Worm (Caenorhabditis elegans) whole organism, mixed stage, embryonic: ENCODE measurements around the gene far-5.

Experiments
- M03D4.4 ChIP-seq: sonication (generic microtip); optimal IDR thresholded peaks from 2 replicates; lab custom pipeline; 2017; ENCODE audit warnings: mild to moderate bottlenecking, missing genetic modification characterization, missing compliant biosample characterization
- bed-3 ChIP-seq: fragments of 200-800 bp; sonication (Bioruptor generic); optimal IDR thresholded peaks from 3 replicates; lab custom pipeline; 2018; ENCODE audit warnings: mild to moderate bottlenecking, missing genetic modification characterization, moderate library complexity, missing compliant biosample characterization
- blmp-1 ChIP-seq: fragments of 150-350 bp; optimal IDR thresholded peaks from 2 replicates; lab custom pipeline; 2014; ENCODE audit warnings: missing biosample characterization, missing genetic modification characterization
- ceh-39 ChIP-seq: fragments of 150-350 bp; optimal IDR thresholded peaks from 2 replicates; lab custom pipeline; 2014; ENCODE audit warnings: missing biosample characterization, missing genetic modification characterization
- ceh-43 ChIP-seq: fragments of 200-800 bp; sonication (Bioruptor generic); optimal IDR thresholded peaks from 2 replicates; lab custom pipeline; 2018; ENCODE audit warnings: mild to moderate bottlenecking, missing genetic modification characterization, moderate library complexity, missing compliant biosample characterization
- ceh-83 ChIP-seq: fragments of 200-800 bp; sonication (Bioruptor generic); optimal IDR thresholded peaks from 2 replicates; lab custom pipeline; 2018; ENCODE audit warnings: mild to moderate bottlenecking, missing genetic modification characterization, missing compliant biosample characterization
- ces-1 ChIP-seq: fragments of 150-350 bp; optimal IDR thresholded peaks from 2 replicates; lab custom pipeline; 2014; ENCODE audit warnings: missing biosample characterization, missing genetic modification reagents, missing genetic modification characterization
- cnd-1 ChIP-seq: fragments of 200-800 bp; sonication (Bioruptor generic); optimal IDR thresholded peaks from 2 replicates; lab custom pipeline; 2018; ENCODE audit warnings: mild to moderate bottlenecking, missing genetic modification characterization, missing compliant biosample characterization
- drap-1 ChIP-seq: fragments of 200-800 bp; sonication (Bioruptor generic); optimal IDR thresholded peaks from 3 replicates; lab custom pipeline; 2018; ENCODE audit warnings: mild to moderate bottlenecking, missing genetic modification characterization, missing compliant biosample characterization
- elt-1 ChIP-seq: sonication (generic microtip); optimal IDR thresholded peaks from 2 replicates; lab custom pipeline; 2017; ENCODE audit warnings: missing genetic modification characterization, mild to moderate bottlenecking, missing compliant biosample characterization, antibody characterized with exemption, moderate library complexity, borderline replicate concordance; ENCODE audit not compliant: insufficient read depth
- elt-3 ChIP-seq: fragments of 150-350 bp; optimal IDR thresholded peaks from 2 replicates; lab custom pipeline; 2014; ENCODE audit warnings: missing biosample characterization, missing genetic modification characterization
- flh-1 ChIP-seq: fragments of 200-800 bp; sonication (Bioruptor generic); optimal IDR thresholded peaks from 2 replicates; lab custom pipeline; 2018; ENCODE audit warnings: mild to moderate bottlenecking, missing genetic modification characterization, moderate library complexity, missing compliant biosample characterization
- ham-2 ChIP-seq: fragments of 200-800 bp; sonication (Bioruptor generic); optimal IDR thresholded peaks from 2 replicates; lab custom pipeline; 2018; ENCODE audit warnings: mild to moderate bottlenecking, missing genetic modification characterization, missing compliant biosample characterization
- hlh-1 ChIP-seq: fragments of 150-350 bp; optimal IDR thresholded peaks from 2 replicates; lab custom pipeline; 2014; ENCODE audit warnings: missing biosample characterization, missing genetic modification reagents, missing genetic modification characterization
- lin-13 ChIP-seq: fragments of 150-350 bp; optimal IDR thresholded peaks from 2 replicates; lab custom pipeline; 2014; ENCODE audit warnings: missing biosample characterization, missing genetic modification characterization
- lin-32 ChIP-seq: fragments of 200-800 bp; sonication (Bioruptor generic); optimal IDR thresholded peaks from 2 replicates; lab custom pipeline; 2018; ENCODE audit warnings: mild to moderate bottlenecking, missing genetic modification characterization, missing compliant biosample characterization
- lsy-2 ChIP-seq: fragments of 150-350 bp; optimal IDR thresholded peaks from 2 replicates; lab custom pipeline; 2014; ENCODE audit warnings: missing biosample characterization, missing genetic modification characterization
- mab-5 ChIP-seq: fragments of 150-350 bp; optimal IDR thresholded peaks from 2 replicates; lab custom pipeline; 2014; ENCODE audit warnings: missing biosample characterization, missing genetic modification characterization
- mep-1 ChIP-seq: fragments of 150-350 bp; optimal IDR thresholded peaks from 2 replicates; lab custom pipeline; 2017; ENCODE audit warnings: missing biosample characterization, missing genetic modification reagents, missing genetic modification characterization, inconsistent platforms
- mls-2 ChIP-seq: sonication (generic microtip); optimal IDR thresholded peaks from 2 replicates; lab custom pipeline; 2016; ENCODE audit warnings: mild to moderate bottlenecking, missing genetic modification characterization, moderate library complexity, missing compliant biosample characterization
- nhr-12 ChIP-seq: fragments of 150-350 bp; optimal IDR thresholded peaks from 2 replicates; lab custom pipeline; 2014; ENCODE audit warnings: missing biosample characterization, missing genetic modification characterization
- nhr-2 ChIP-seq: fragments of 150-350 bp; optimal IDR thresholded peaks from 2 replicates; lab custom pipeline; 2014; ENCODE audit warnings: missing biosample characterization, missing genetic modification characterization
- nhr-237 ChIP-seq: fragments of 150-350 bp; optimal IDR thresholded peaks from 2 replicates; lab custom pipeline; 2014; ENCODE audit warnings: missing biosample characterization, missing genetic modification characterization
- nhr-28 ChIP-seq: fragments of 150-350 bp; optimal IDR thresholded peaks from 2 replicates; lab custom pipeline; 2014; ENCODE audit warnings: missing biosample characterization, missing genetic modification characterization
- nhr-76 ChIP-seq: sonication (generic microtip); optimal IDR thresholded peaks from 2 replicates; lab custom pipeline; 2017; ENCODE audit warnings: missing biosample characterization, missing genetic modification characterization
- pha-4 ChIP-seq: fragments of 150-350 bp; optimal IDR thresholded peaks from 2 replicates; lab custom pipeline; 2018; ENCODE audit warnings: missing biosample characterization, missing genetic modification reagents, missing genetic modification characterization
- sem-2 ChIP-seq: fragments of 200-800 bp; sonication (Bioruptor generic); optimal IDR thresholded peaks from 2 replicates; lab custom pipeline; 2018; ENCODE audit warnings: mild to moderate bottlenecking, missing genetic modification characterization, missing compliant biosample characterization
- snpc-4 ChIP-seq: fragments of 150-350 bp; optimal IDR thresholded peaks from 2 replicates; lab custom pipeline; 2014; ENCODE audit warnings: missing biosample characterization, missing genetic modification characterization
- sptf-1 ChIP-seq: sonication (generic microtip); optimal IDR thresholded peaks from 2 replicates; lab custom pipeline; 2017; ENCODE audit warnings: mild to moderate bottlenecking, missing genetic modification characterization, moderate library complexity, missing compliant biosample characterization
- tbx-8 ChIP-seq: fragments of 200-800 bp; sonication (Bioruptor generic); optimal IDR thresholded peaks from 2 replicates; lab custom pipeline; 2018; ENCODE audit warnings: mild to moderate bottlenecking, missing genetic modification characterization, moderate library complexity, missing compliant biosample characterization
- unc-120 ChIP-seq: sonication (generic microtip); optimal IDR thresholded peaks from 2 replicates; lab custom pipeline; 2017; ENCODE audit warnings: missing genetic modification characterization, missing compliant biosample characterization; ENCODE audit not compliant: poor library complexity, severe bottlenecking
- unc-39 ChIP-seq: fragments of 150-350 bp; optimal IDR thresholded peaks from 2 replicates; lab custom pipeline; 2014; ENCODE audit warnings: missing biosample characterization, missing genetic modification characterization
- unc-62 ChIP-seq: fragments of 150-350 bp; optimal IDR thresholded peaks from 2 replicates; lab custom pipeline; 2014; ENCODE audit warnings: missing biosample characterization, missing genetic modification reagents, missing genetic modification characterization
- zip-8 ChIP-seq: fragments of 150-350 bp; optimal IDR thresholded peaks from 2 replicates; lab custom pipeline; 2014; ENCODE audit warnings: missing biosample characterization, missing genetic modification characterization
- ztf-11 ChIP-seq: fragments of 150-350 bp; optimal IDR thresholded peaks from 2 replicates; lab custom pipeline; 2014; ENCODE audit warnings: missing biosample characterization, missing genetic modification characterization

The far-5 gene

DNA sequence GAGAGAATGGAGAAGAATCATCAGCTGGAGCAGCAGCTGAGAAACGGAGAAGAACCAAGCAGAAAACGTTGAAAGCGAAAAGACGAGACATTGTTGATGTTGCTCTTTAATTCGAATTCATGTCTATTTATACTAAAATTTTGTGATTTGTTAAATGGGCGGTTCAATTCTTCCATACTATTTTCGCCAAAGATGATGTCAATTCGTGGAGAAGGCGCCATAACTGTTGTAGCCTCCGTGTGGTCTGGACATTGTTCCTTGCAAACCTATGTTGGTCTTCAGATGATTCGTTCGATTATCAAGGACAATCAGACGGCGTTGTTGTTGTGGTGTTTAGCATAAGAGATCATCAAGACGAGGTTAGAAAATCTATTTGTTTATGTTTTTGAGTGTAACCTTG lies 2.1 kb downstream of the far-5 start, which contains the start of gene far-3:
Gene far-3 (minus strand): TSS at position 101 of the 400 bp plus-strand sequence.
- TF ChIP-seq bed-3 (GFP tag; lab: Kevin White, UChicago), result no peak
- TF ChIP-seq ces-1 (GFP tag; lab: Kevin White, UChicago), result no peak
- no peak for TF ChIP-seq nhr-76 (tag; lab: Kevin White, UChicago)
- no peak for TF ChIP-seq mep-1 (tag; lab: Kevin White, UChicago)
- TF ChIP-seq tbx-8, result no peak
- TF ChIP-seq unc-39 (tag; lab: Kevin White, UChicago), result no peak
- no peak for TF ChIP-seq lin-13 (tag; lab: Kevin White, UChicago)

DNA sequence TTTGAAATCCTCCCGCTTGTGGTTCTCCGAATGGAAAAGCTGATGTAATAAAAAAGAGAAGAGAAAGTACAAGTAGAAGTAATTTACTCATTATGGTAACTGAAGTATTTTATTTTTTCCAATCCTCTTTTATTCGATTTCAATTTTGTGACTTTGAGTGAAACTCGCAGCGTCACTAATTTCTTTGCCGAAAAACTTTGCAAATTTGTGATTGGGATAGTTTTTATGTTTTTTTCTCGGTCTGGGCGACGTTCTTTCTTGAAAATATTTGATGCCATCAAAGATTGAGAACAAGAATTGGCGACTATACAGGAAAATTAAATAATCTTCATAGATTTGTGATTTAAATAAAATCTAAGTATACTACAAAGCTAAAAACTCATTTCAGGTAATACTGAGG lies 4.2 kb downstream of the far-5 start, which contains the start of gene far-4:
Gene far-4 (minus strand): TSS at position 101 of the 400 bp plus-strand sequence.
- TF ChIP-seq hlh-1 (tag; lab: Kevin White, UChicago) (no peak), nhr-12 (no peak), nhr-28 (tag; lab: Kevin White, UChicago) (no peak), mab-5 (tag; lab: Kevin White, UChicago) (no peak), lin-32 (GFP tag; lab: Kevin White, UChicago) (no peak), elt-1 (tag; lab: Kevin White, UChicago) (no peak), flh-1 (GFP tag; lab: Kevin White, UChicago) (no peak), pha-4 (tag; lab: Kevin White, UChicago) (no peak), ham-2 (GFP tag; lab: Kevin White, UChicago) (no peak), snpc-4 (tag; lab: Kevin White, UChicago) (no peak), ceh-83 (no peak), ceh-39 (no peak), ces-1 (GFP tag; lab: Kevin White, UChicago) (no peak), tbx-8 (no peak)

DNA sequence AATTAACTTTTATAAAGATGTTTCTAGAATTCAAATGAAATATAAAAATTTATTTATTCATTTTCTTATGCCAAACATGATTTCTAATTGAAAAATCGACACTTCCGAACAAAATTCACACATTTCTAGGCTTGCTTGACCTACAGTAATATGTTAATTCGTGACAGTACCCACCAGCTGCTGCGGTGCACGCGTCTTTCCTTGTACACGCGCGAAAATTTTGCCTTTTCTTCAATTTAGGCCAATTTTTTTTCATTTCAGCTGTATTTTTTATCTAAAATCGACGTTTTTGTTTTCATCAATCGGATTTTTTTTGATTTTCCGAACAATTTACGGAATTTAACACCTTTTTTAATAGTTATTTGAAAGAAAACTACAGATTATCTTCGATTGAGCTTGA lies 4.7 kb downstream of the far-5 start:
- TF ChIP-seq zip-8 (no peak), drap-1 (GFP tag; lab: Kevin White, UChicago) (no peak), nhr-2 (tag; lab: Kevin White, UChicago) (no peak), mep-1 (tag; lab: Kevin White, UChicago) (no peak), unc-39 (tag; lab: Kevin White, UChicago) (no peak), mls-2 (tag; lab: Kevin White, UChicago) (no peak), bed-3 (GFP tag; lab: Kevin White, UChicago) (no peak), ceh-83 (no peak), blmp-1 (tag; lab: Kevin White, UChicago) (no peak), ceh-39 (no peak), nhr-12 (no peak), sem-2 (no peak), unc-62 (GFP tag; lab: Kevin White, UChicago) (no peak)

DNA sequence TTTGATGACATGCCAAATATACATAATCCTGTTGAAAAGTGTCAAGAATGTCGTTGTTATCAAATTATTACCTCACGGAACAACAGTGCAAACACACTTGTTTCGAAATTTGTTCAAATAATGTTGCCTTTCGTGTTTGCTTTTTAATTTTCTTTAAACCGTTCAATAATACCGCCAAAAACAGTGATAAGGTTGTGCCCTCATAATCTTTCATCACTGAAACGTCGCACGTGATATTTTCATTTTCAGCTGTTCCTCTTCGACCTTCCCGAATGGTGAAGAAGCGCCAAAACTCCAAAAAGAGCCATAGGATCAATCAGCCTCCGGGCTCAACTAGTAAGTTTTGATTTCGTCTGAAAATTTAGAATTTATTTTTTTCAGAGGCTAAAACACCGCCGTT lies 6.7 kb downstream of the far-5 start, which contains the start of gene inft-2:
Gene inft-2 (plus strand): TSS at position 248 of the 400 bp plus-strand sequence.
- TF ChIP-seq nhr-28 (tag; lab: Kevin White, UChicago) (no peak), unc-62 (GFP tag; lab: Kevin White, UChicago) (no peak), nhr-12 (no peak), ces-1 (GFP tag; lab: Kevin White, UChicago) (no peak)

DNA sequence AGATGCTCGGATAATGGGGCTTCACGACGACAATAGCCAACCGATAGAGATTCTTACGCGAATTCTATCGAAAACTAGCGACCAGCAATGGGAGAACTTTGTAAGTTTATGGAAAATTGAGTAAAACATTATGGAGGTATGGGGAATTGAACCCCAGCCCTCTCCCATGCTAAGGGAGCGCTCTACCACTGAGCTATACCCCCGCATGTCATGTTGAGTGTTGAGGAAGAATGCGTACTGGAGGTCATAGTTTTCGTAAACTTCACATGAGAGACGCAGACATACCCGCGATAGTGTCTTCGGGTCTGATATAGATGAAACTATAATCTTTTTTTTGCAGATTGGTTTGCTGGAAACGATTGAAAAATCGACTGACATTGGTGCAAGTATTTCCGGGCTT lies 8.0 kb downstream of the far-5 start:
- peak; percentile 69 for TF ChIP-seq nhr-28 (tag; lab: Kevin White, UChicago)
- TF ChIP-seq mls-2 (tag; lab: Kevin White, UChicago), result peak; percentile 94
- TF ChIP-seq snpc-4 (tag; lab: Kevin White, UChicago), result no peak
- TF ChIP-seq ztf-11 (tag; lab: Kevin White, UChicago), result no peak
- peak; percentile 78 for TF ChIP-seq ceh-43 (GFP tag; lab: Kevin White, UChicago)
- no peak for TF ChIP-seq lsy-2
- no peak for TF ChIP-seq nhr-76 (tag; lab: Kevin White, UChicago)
- peak; percentile 87 for TF ChIP-seq drap-1 (GFP tag; lab: Kevin White, UChicago)
- TF ChIP-seq sptf-1, result peak; percentile 93
- peak; percentile 43 for TF ChIP-seq lin-13 (tag; lab: Kevin White, UChicago)
- TF ChIP-seq flh-1 (GFP tag; lab: Kevin White, UChicago), result peak; percentile 41
- peak; percentile 86 for TF ChIP-seq lin-32 (GFP tag; lab: Kevin White, UChicago)
- TF ChIP-seq ceh-83, result peak; percentile 92
- no peak for TF ChIP-seq blmp-1 (tag; lab: Kevin White, UChicago)
- TF ChIP-seq M03D4.4 (tag; lab: Kevin White, UChicago), result peak; percentile 87
- TF ChIP-seq ham-2 (GFP tag; lab: Kevin White, UChicago), result peak; percentile 90
- TF ChIP-seq pha-4 (tag; lab: Kevin White, UChicago), result peak; percentile 29
- TF ChIP-seq ces-1 (GFP tag; lab: Kevin White, UChicago), result no peak
- no peak for TF ChIP-seq ceh-39
- peak; percentile 16 for TF ChIP-seq elt-1 (tag; lab: Kevin White, UChicago)
- peak; percentile 74 for TF ChIP-seq bed-3 (GFP tag; lab: Kevin White, UChicago)
- TF ChIP-seq tbx-8, result peak; percentile 62
- no peak for TF ChIP-seq elt-3 (tag; lab: Kevin White, UChicago)
- peak; percentile 79 for TF ChIP-seq cnd-1
- peak; percentile 26 for TF ChIP-seq mep-1 (tag; lab: Kevin White, UChicago)
- peak; percentile 10 for TF ChIP-seq nhr-237 (tag; lab: Kevin White, UChicago)
- TF ChIP-seq nhr-12, result no peak
- no peak for TF ChIP-seq mab-5 (tag; lab: Kevin White, UChicago)
- TF ChIP-seq zip-8, result no peak
- TF ChIP-seq sem-2, result peak; percentile 80
- no peak for TF ChIP-seq hlh-1 (tag; lab: Kevin White, UChicago)
- no peak for TF ChIP-seq unc-39 (tag; lab: Kevin White, UChicago)
- TF ChIP-seq nhr-2 (tag; lab: Kevin White, UChicago), result no peak
- TF ChIP-seq unc-120 (tag; lab: Kevin White, UChicago), result peak; percentile 87
- peak; percentile 37 for TF ChIP-seq unc-62 (GFP tag; lab: Kevin White, UChicago)
